Fruit fly (Drosophila melanogaster) whole organism, prepupa: ENCODE data around the gene CG5172.

ENCODE experiments used
- Blimp-1 ChIP-seq: fragments of 200-800 bp; sonication (Bioruptor generic); optimal IDR thresholded peaks from 3 replicates; lab custom pipeline; 2017; ENCODE audit warnings: missing biosample characterization, missing genetic modification characterization, mild to moderate bottlenecking, moderate library complexity, missing genetic modification reagents
- CG11902 ChIP-seq: fragments of 200-800 bp; sonication (Bioruptor generic); optimal IDR thresholded peaks from 3 replicates; lab custom pipeline; 2016; ENCODE audit warnings: missing biosample characterization, missing genetic modification characterization
- CG1621 ChIP-seq: fragments of 200-800 bp; sonication (Bioruptor generic); optimal IDR thresholded peaks from 3 replicates; lab custom pipeline; 2018; ENCODE audit warnings: missing biosample characterization, mild to moderate bottlenecking, missing genetic modification characterization
- CG16779 ChIP-seq: fragments of 200-800 bp; sonication (Bioruptor generic); optimal IDR thresholded peaks from 3 replicates; lab custom pipeline; 2017; ENCODE audit warnings: missing biosample characterization, mild to moderate bottlenecking, missing genetic modification characterization
- CG32006 ChIP-seq: fragments of 200-800 bp; sonication (Bioruptor generic); optimal IDR thresholded peaks from 3 replicates; lab custom pipeline; 2017; ENCODE audit warnings: missing biosample characterization, mild to moderate bottlenecking, missing genetic modification characterization
- CG4318 ChIP-seq: fragments of 200-800 bp; sonication (Bioruptor generic); optimal IDR thresholded peaks from 3 replicates; lab custom pipeline; 2017; ENCODE audit warnings: missing biosample characterization, mild to moderate bottlenecking, missing genetic modification characterization
- CG6163 ChIP-seq: fragments of 200-800 bp; sonication (Bioruptor generic); IDR thresholded peaks from 3 replicates; pipeline ENCODE4 v1.3.6; 2022; ENCODE audit warnings: missing biosample characterization, missing genetic modification characterization
- CG6276 ChIP-seq: fragments of 200-800 bp; sonication (Bioruptor generic); optimal IDR thresholded peaks from 2 replicates; lab custom pipeline; 2017; ENCODE audit warnings: missing biosample characterization, mild to moderate bottlenecking, missing genetic modification characterization
- CG6792 ChIP-seq: fragments of 200-800 bp; sonication (Bioruptor generic); optimal IDR thresholded peaks from 3 replicates; lab custom pipeline; 2016; ENCODE audit warnings: missing biosample characterization, missing genetic modification characterization
- CG8319 ChIP-seq: fragments of 200-800 bp; sonication (Bioruptor generic); optimal IDR thresholded peaks from 3 replicates; lab custom pipeline; 2016; ENCODE audit warnings: missing biosample characterization, missing genetic modification characterization
- CG8632 ChIP-seq: fragments of 200-800 bp; sonication (Bioruptor generic); optimal IDR thresholded peaks from 3 replicates; lab custom pipeline; 2016; ENCODE audit warnings: missing biosample characterization, missing genetic modification characterization
- CG9139 ChIP-seq: fragments of 200-800 bp; sonication (Bioruptor generic); optimal IDR thresholded peaks from 3 replicates; lab custom pipeline; 2017; ENCODE audit warnings: missing biosample characterization, mild to moderate bottlenecking, missing genetic modification characterization
- Eip78C ChIP-seq: fragments of 200-800 bp; sonication (Bioruptor generic); peaks from one replicate; lab custom pipeline; 2016; ENCODE audit warnings: missing biosample characterization, missing genetic modification characterization
- Eip93F ChIP-seq: fragments of 200-800 bp; sonication (Bioruptor generic); optimal IDR thresholded peaks from 2 replicates; lab custom pipeline; 2016; ENCODE audit warnings: missing biosample characterization, mild to moderate bottlenecking, missing genetic modification characterization
- Ets21C ChIP-seq: fragments of 200-800 bp; sonication (Bioruptor generic); optimal IDR thresholded peaks from 3 replicates; lab custom pipeline; 2016; ENCODE audit warnings: missing biosample characterization, missing genetic modification characterization
- Gug ChIP-seq: fragments of 200-800 bp; sonication (Bioruptor generic); IDR thresholded peaks from 2 replicates; pipeline ENCODE4 v1.3.6; 2022; ENCODE audit warnings: missing biosample characterization, missing genetic modification characterization
- Hr38 ChIP-seq: sonication (Bioruptor generic); optimal IDR thresholded peaks from 2 replicates; lab custom pipeline; 2016; ENCODE audit warnings: missing biosample characterization, missing genetic modification characterization
- Hr39 ChIP-seq: fragments of 200-800 bp; sonication (Bioruptor generic); optimal IDR thresholded peaks from 2 replicates; lab custom pipeline; 2016; ENCODE audit warnings: missing biosample characterization, missing genetic modification characterization
- Hr4 ChIP-seq: fragments of 200-800 bp; sonication (Bioruptor generic); optimal IDR thresholded peaks from 3 replicates; lab custom pipeline; 2016; ENCODE audit warnings: missing biosample characterization, missing genetic modification characterization
- Sox102F ChIP-seq: fragments of 200-800 bp; sonication (Bioruptor generic); optimal IDR thresholded peaks from 2 replicates; lab custom pipeline; 2016; ENCODE audit warnings: missing biosample characterization, mild to moderate bottlenecking, missing genetic modification characterization
- Sox14 ChIP-seq: fragments of 200-800 bp; sonication (Bioruptor generic); optimal IDR thresholded peaks from 3 replicates; lab custom pipeline; 2016; ENCODE audit warnings: missing biosample characterization, missing genetic modification characterization
- achi ChIP-seq: fragments of 200-800 bp; sonication (Bioruptor generic); optimal IDR thresholded peaks from 3 replicates; lab custom pipeline; 2016; ENCODE audit warnings: missing biosample characterization, missing genetic modification characterization
- acj6 ChIP-seq: fragments of 200-800 bp; sonication (Bioruptor generic); optimal IDR thresholded peaks from 3 replicates; lab custom pipeline; 2016; ENCODE audit warnings: missing biosample characterization, missing genetic modification characterization
- eg ChIP-seq: fragments of 200-800 bp; sonication (Bioruptor generic); IDR thresholded peaks from 3 replicates; pipeline ENCODE4 v1.3.6; 2022; ENCODE audit warnings: missing biosample characterization, missing genetic modification characterization
- fd59A ChIP-seq: fragments of 200-800 bp; sonication (Bioruptor generic); optimal IDR thresholded peaks from 2 replicates; lab custom pipeline; 2017; ENCODE audit warnings: missing biosample characterization, mild to moderate bottlenecking, missing genetic modification characterization, missing genetic modification reagents
- lz ChIP-seq: fragments of 200-800 bp; sonication (Bioruptor generic); optimal IDR thresholded peaks from 3 replicates; lab custom pipeline; 2016; ENCODE audit warnings: missing biosample characterization, missing genetic modification characterization
- net ChIP-seq: fragments of 200-800 bp; sonication (Bioruptor generic); optimal IDR thresholded peaks from 3 replicates; lab custom pipeline; 2016; ENCODE audit warnings: missing biosample characterization, missing genetic modification characterization
- pdm3 ChIP-seq: fragments of 200-800 bp; sonication (Bioruptor generic); optimal IDR thresholded peaks from 3 replicates; lab custom pipeline; 2016; ENCODE audit warnings: missing biosample characterization, missing genetic modification characterization
- salr ChIP-seq, 2 experiments: fragments of 200-800 bp; sonication (Bioruptor generic); optimal IDR thresholded peaks; 3 replicates each; lab custom pipeline; 2016 to 2018; ENCODE audit warnings: missing biosample characterization in 2 of 2, missing genetic modification characterization in 2 of 2, mild to moderate bottlenecking in 1 of 2
- spab ChIP-seq: fragments of 200-800 bp; sonication (Bioruptor generic); optimal IDR thresholded peaks from 2 replicates; lab custom pipeline; 2017; ENCODE audit warnings: missing biosample characterization, mild to moderate bottlenecking, missing genetic modification characterization, missing genetic modification reagents
- ss ChIP-seq, 2 experiments: fragments of 200-800 bp; sonication (Bioruptor generic); optimal IDR thresholded peaks; 2 replicates in 1 of 2; 3 replicates in 1 of 2; lab custom pipeline; 2017 to 2018; ENCODE audit warnings: mild to moderate bottlenecking in 2 of 2, missing biosample characterization in 2 of 2, missing genetic modification characterization in 2 of 2, moderate library complexity in 1 of 2
- topi ChIP-seq: fragments of 200-800 bp; sonication (Bioruptor generic); optimal IDR thresholded peaks from 3 replicates; lab custom pipeline; 2016; ENCODE audit warnings: missing biosample characterization, missing genetic modification characterization

CG5172 gene

dm6 chrX:17218232-17218951, 2.9 kb upstream of the CG5172 start, which contains the start of gene CG12998 (continued):
- TF ChIP-seq CG11902 (no peak), Hr4 (GFP tag; lab: Kevin White, UChicago) (peak; percentile 38), eg (GFP tag; lab: Robert Waterston, UW) (peak; percentile 46; the same call in 1 of the 3 replicates), CG6792 (GFP tag; lab: Kevin White, UChicago) (peak; percentile 11), net (GFP tag; lab: Kevin White, UChicago) (peak; percentile 45), Eip78C (GFP tag; lab: Kevin White, UChicago) (peak; percentile 84), Hr38 (GFP tag; lab: Kevin White, UChicago) (no peak), Hr39 (no peak), CG6276 (GFP tag; lab: Kevin White, UChicago) (peak; percentile 3), Eip93F (GFP tag; lab: Kevin White, UChicago) (no peak), CG1621 (tag; lab: Kevin White, UChicago) (peak; percentile 15), CG8632 (peak; percentile 29), spab (GFP tag; lab: Kevin White, UChicago) (no peak), CG4318 (GFP tag; lab: Kevin White, UChicago) (no peak), acj6 (GFP tag; lab: Kevin White, UChicago) (peak; percentile 33), Sox14 (GFP tag; lab: Kevin White, UChicago) (no peak), Gug (peak; percentile 50), ss (GFP tag; optimal IDR thresholded peaks at IDR 0.05; lab: Kevin White, UChicago) (peak in 1 of 2 experiments; percentile 64), salr (GFP tag; optimal IDR thresholded peaks at IDR 0.05; lab: Kevin White, UChicago) (no peak), achi (GFP tag; lab: Kevin White, UChicago) (peak; percentile 24), fd59A (GFP tag; lab: Kevin White, UChicago) (peak; percentile 17), CG32006 (GFP tag; lab: Kevin White, UChicago) (peak; percentile 53)

dm6 chrX:17223715-17224114, 2.5 kb downstream of the CG5172 start, which contains the start of gene CG34327:
CG34327 (minus strand) TSS chrX:17223815.
- TF ChIP-seq CG9139 (GFP tag; lab: Kevin White, UChicago) (no peak), salr (GFP tag; optimal IDR thresholded peaks at IDR 0.05; lab: Kevin White, UChicago) (no peak), ss (GFP tag; optimal IDR thresholded peaks at IDR 0.05; lab: Kevin White, UChicago) (no peak), achi (GFP tag; lab: Kevin White, UChicago) (no peak), CG6163 (GFP tag; lab: Robert Waterston, UW) (no peak), lz (GFP tag; lab: Kevin White, UChicago) (no peak), CG16779 (no peak), Blimp-1 (GFP tag; lab: Kevin White, UChicago) (no peak), CG8319 (GFP tag; lab: Kevin White, UChicago) (no peak), Sox14 (GFP tag; lab: Kevin White, UChicago) (no peak)

dm6 chrX:17225972-17226680, 4.9 kb downstream of the CG5172 start:
- TF ChIP-seq pdm3 (no peak), Sox102F (no peak), Sox14 (GFP tag; lab: Kevin White, UChicago) (no peak), topi (GFP tag; lab: Kevin White, UChicago) (no peak)
- TF ChIP-seq, all 60 proteins: peak for 0

dm6 chrX:17226681-17227019, 5.4 kb downstream of the CG5172 start, which contains the start of gene CG10598:
CG10598 (minus strand) TSS chrX:17226867.
- TF ChIP-seq Sox14 (GFP tag; lab: Kevin White, UChicago) (no peak), Ets21C (no peak), CG32006 (GFP tag; lab: Kevin White, UChicago) (peak; percentile 1), Eip78C (GFP tag; lab: Kevin White, UChicago) (peak; percentile 34)
